Worm (Caenorhabditis elegans) whole organism, L2 larva: Measurements from ENCODE around the gene gst-15.

Experiments used
- C34F6.9 ChIP-seq: fragments of 150-350 bp; optimal IDR thresholded peaks from 2 replicates; lab custom pipeline; 2014; ENCODE audit warnings: missing biosample characterization, missing genetic modification characterization
- F13H6.1 ChIP-seq: sonication (generic microtip); optimal IDR thresholded peaks from 2 replicates; lab custom pipeline; 2016; ENCODE audit warnings: missing genetic modification characterization, missing compliant biosample characterization
- R02D3.7 ChIP-seq: fragments of 150-350 bp; optimal IDR thresholded peaks from 2 replicates; lab custom pipeline; 2014; ENCODE audit warnings: missing biosample characterization, missing genetic modification characterization
- ZK546.5 ChIP-seq: sonication (generic microtip); optimal IDR thresholded peaks from 2 replicates; lab custom pipeline; 2017; ENCODE audit warnings: missing biosample characterization, missing genetic modification characterization
- ama-1 ChIP-seq: fragments of 150-350 bp; optimal IDR thresholded peaks from 2 replicates; lab custom pipeline; 2018; ENCODE audit warnings: inconsistent platforms
- blmp-1 ChIP-seq: sonication (generic microtip); optimal IDR thresholded peaks from 2 replicates; lab custom pipeline; 2017; ENCODE audit warnings: missing genetic modification characterization, mild to moderate bottlenecking, missing compliant biosample characterization, antibody characterized with exemption, moderate library complexity; ENCODE audit not compliant: insufficient read depth
- ceh-16 ChIP-seq: fragments of 150-350 bp; optimal IDR thresholded peaks from 2 replicates; lab custom pipeline; 2014; ENCODE audit warnings: missing biosample characterization, missing genetic modification characterization
- ceh-82 ChIP-seq: fragments of 150-350 bp; optimal IDR thresholded peaks from 2 replicates; lab custom pipeline; 2014; ENCODE audit warnings: missing biosample characterization, missing genetic modification characterization
- crh-2 ChIP-seq: sonication (generic microtip); optimal IDR thresholded peaks from 2 replicates; lab custom pipeline; 2017; ENCODE audit warnings: missing biosample characterization, missing genetic modification characterization
- dmd-4 ChIP-seq: sonication (generic microtip); optimal IDR thresholded peaks from 2 replicates; lab custom pipeline; 2017; ENCODE audit warnings: missing biosample characterization, missing genetic modification characterization
- elt-1 ChIP-seq: fragments of 150-350 bp; optimal IDR thresholded peaks from 2 replicates; lab custom pipeline; 2014; ENCODE audit warnings: missing biosample characterization, missing genetic modification characterization
- elt-3 ChIP-seq: sonication (generic microtip); optimal IDR thresholded peaks from 2 replicates; lab custom pipeline; 2017; ENCODE audit warnings: missing biosample characterization, missing genetic modification characterization
- fos-1 ChIP-seq: fragments of 150-350 bp; optimal IDR thresholded peaks from 2 replicates; lab custom pipeline; 2014; ENCODE audit warnings: missing biosample characterization, missing genetic modification characterization
- gmeb-1 ChIP-seq: fragments of 150-350 bp; optimal IDR thresholded peaks from 2 replicates; lab custom pipeline; 2014; ENCODE audit warnings: missing biosample characterization, missing genetic modification characterization
- lin-13 ChIP-seq: fragments of 150-350 bp; optimal IDR thresholded peaks from 2 replicates; lab custom pipeline; 2014; ENCODE audit warnings: missing biosample characterization, missing genetic modification reagents, missing genetic modification characterization
- lsy-2 ChIP-seq, 2 experiments: fragments of 150-350 bp in 1 of 2; sonication (generic microtip) in 1 of 2; optimal IDR thresholded peaks; 2 replicates each; lab custom pipeline; 2014 to 2017; ENCODE audit warnings: missing biosample characterization in 2 of 2, missing genetic modification characterization in 2 of 2
- mbf-1 ChIP-seq: sonication (generic microtip); optimal IDR thresholded peaks from 2 replicates; lab custom pipeline; 2017; ENCODE audit warnings: missing biosample characterization, missing genetic modification characterization
- mdl-1 ChIP-seq, 2 experiments: fragments of 150-350 bp in 1 of 2; sonication (generic microtip) in 1 of 2; optimal IDR thresholded peaks; 2 replicates each; lab custom pipeline; 2017; ENCODE audit warnings: missing biosample characterization in 2 of 2, missing genetic modification characterization in 2 of 2
- nhr-10 ChIP-seq: sonication (generic microtip); optimal IDR thresholded peaks from 2 replicates; lab custom pipeline; 2017; ENCODE audit warnings: missing biosample characterization, missing genetic modification characterization
- nhr-12 ChIP-seq: fragments of 150-350 bp; optimal IDR thresholded peaks from 2 replicates; lab custom pipeline; 2014; ENCODE audit warnings: missing biosample characterization, missing genetic modification characterization
- nhr-129 ChIP-seq: fragments of 150-350 bp; optimal IDR thresholded peaks from 2 replicates; lab custom pipeline; 2014; ENCODE audit warnings: missing biosample characterization, missing genetic modification characterization
- nhr-21 ChIP-seq: fragments of 150-350 bp; optimal IDR thresholded peaks from 2 replicates; lab custom pipeline; 2014; ENCODE audit warnings: missing biosample characterization, missing genetic modification characterization
- nhr-237 ChIP-seq: fragments of 150-350 bp; optimal IDR thresholded peaks from 2 replicates; lab custom pipeline; 2014; ENCODE audit warnings: missing biosample characterization, missing genetic modification characterization
- nhr-25 ChIP-seq: fragments of 150-350 bp; sonication (generic microtip); optimal IDR thresholded peaks from 3 replicates; lab custom pipeline; 2014; ENCODE audit warnings: missing biosample characterization, missing genetic modification characterization
- peb-1 ChIP-seq: fragments of 150-350 bp; optimal IDR thresholded peaks from 2 replicates; lab custom pipeline; 2014; ENCODE audit warnings: missing biosample characterization, missing genetic modification characterization
- sem-4 ChIP-seq: fragments of 150-350 bp; optimal IDR thresholded peaks from 2 replicates; lab custom pipeline; 2014; ENCODE audit warnings: missing biosample characterization, missing genetic modification reagents, missing genetic modification characterization
- sma-3 ChIP-seq: sonication (generic microtip); optimal IDR thresholded peaks from 2 replicates; lab custom pipeline; 2016; ENCODE audit warnings: missing genetic modification reagents, missing genetic modification characterization, missing compliant biosample characterization
- sma-9 ChIP-seq, 2 experiments: fragments of 150-350 bp in 1 of 2; sonication (generic microtip) in 1 of 2; optimal IDR thresholded peaks; 2 replicates each; lab custom pipeline; 2014 to 2016; ENCODE audit warnings: missing genetic modification characterization in 2 of 2, mild to moderate bottlenecking in 1 of 2, missing biosample characterization in 1 of 2, missing compliant biosample characterization in 1 of 2, missing genetic modification reagents in 1 of 2, moderate library complexity in 1 of 2
- unc-55 ChIP-seq: fragments of 150-350 bp; sonication (generic microtip); optimal IDR thresholded peaks from 3 replicates; lab custom pipeline; 2014; ENCODE audit warnings: missing biosample characterization, missing genetic modification reagents, missing genetic modification characterization
- zag-1 ChIP-seq: fragments of 150-350 bp; optimal IDR thresholded peaks from 2 replicates; lab custom pipeline; 2014; ENCODE audit warnings: missing biosample characterization, missing genetic modification characterization
- ztf-11 ChIP-seq: sonication (generic microtip); optimal IDR thresholded peaks from 2 replicates; lab custom pipeline; 2017; ENCODE audit warnings: missing biosample characterization, missing genetic modification characterization
- ztf-4 ChIP-seq: fragments of 150-350 bp; optimal IDR thresholded peaks from 2 replicates; lab custom pipeline; 2014; ENCODE audit warnings: missing biosample characterization, missing genetic modification characterization

Gene gst-15

ce11 chrII:13640210-13640609 is 27.2 kb upstream of the gst-15 start:
- peak; percentile 85 for TF ChIP-seq sma-9 (GFP tag; optimal IDR thresholded peaks at IDR 0.05; lab: Kevin White, UChicago)
- no peak for TF ChIP-seq sma-9 (tag; optimal IDR thresholded peaks at IDR 0.05; lab: Kevin White, UChicago)
- peak; percentile 49 for TF ChIP-seq nhr-25 (tag; lab: Kevin White, UChicago)
- peak; percentile 50 for TF ChIP-seq unc-55 (GFP tag; lab: Kevin White, UChicago)
- TF ChIP-seq fos-1 (tag; lab: Kevin White, UChicago) = peak; percentile 45
- no peak for TF ChIP-seq ztf-4 (tag; lab: Kevin White, UChicago)
- TF ChIP-seq nhr-21 (tag; lab: Kevin White, UChicago) = peak; percentile 7
- TF ChIP-seq F13H6.1 = peak; percentile 39
- peak; percentile 1 for TF ChIP-seq blmp-1 (tag; lab: Kevin White, UChicago)
- TF ChIP-seq ZK546.5 (tag; lab: Kevin White, UChicago) = no peak
- peak; percentile 39 for TF ChIP-seq C34F6.9 (tag; lab: Kevin White, UChicago)
- TF ChIP-seq lsy-2 (tag; optimal IDR thresholded peaks at IDR 0.05; lab: Kevin White, UChicago) = peak in 1 of 2 experiments; percentile 38
- no peak for TF ChIP-seq R02D3.7 (tag; lab: Kevin White, UChicago)
- no peak for TF ChIP-seq dmd-4 (tag; lab: Kevin White, UChicago)
- TF ChIP-seq crh-2 (tag; lab: Kevin White, UChicago) = peak; percentile 49

- TF ChIP-seq ceh-82 (tag; lab: Kevin White, UChicago) (no peak), peb-1 (tag; lab: Kevin White, UChicago) (no peak), ama-1 (lab: Kevin White, UChicago) (no peak), sem-4 (tag; lab: Kevin White, UChicago) (no peak), nhr-25 (tag; lab: Kevin White, UChicago) (peak; percentile 86), nhr-12 (tag; lab: Kevin White, UChicago) (no peak), elt-3 (no peak), F13H6.1 (peak; percentile 51), R02D3.7 (tag; lab: Kevin White, UChicago) (no peak), ztf-11 (tag; lab: Kevin White, UChicago) (no peak), lsy-2 (tag; optimal IDR thresholded peaks at IDR 0.05; lab: Kevin White, UChicago) (peak in 1 of 2 experiments; percentile 39), nhr-21 (tag; lab: Kevin White, UChicago) (peak; percentile 74), ceh-16 (tag; lab: Kevin White, UChicago) (peak; percentile 71), fos-1 (tag; lab: Kevin White, UChicago) (peak; percentile 67), sma-9 (GFP tag; optimal IDR thresholded peaks at IDR 0.05; lab: Kevin White, UChicago) (peak; percentile 77), sma-9 (tag; optimal IDR thresholded peaks at IDR 0.05; lab: Kevin White, UChicago) (no peak), ZK546.5 (tag; lab: Kevin White, UChicago) (no peak), blmp-1 (tag; lab: Kevin White, UChicago) (peak; percentile 53), crh-2 (tag; lab: Kevin White, UChicago) (peak; percentile 63), nhr-10 (tag; lab: Kevin White, UChicago) (no peak), sma-3 (GFP tag; lab: Kevin White, UChicago) (peak; percentile 45), zag-1 (tag; lab: Kevin White, UChicago) (no peak), gmeb-1 (tag; lab: Kevin White, UChicago) (no peak), ztf-4 (tag; lab: Kevin White, UChicago) (no peak), lin-13 (GFP tag; lab: Kevin White, UChicago) (no peak), nhr-129 (tag; lab: Kevin White, UChicago) (peak; percentile 9), unc-55 (GFP tag; lab: Kevin White, UChicago) (no peak), nhr-237 (tag; lab: Kevin White, UChicago) (no peak), mdl-1 (tag; optimal IDR thresholded peaks at IDR 0.05; lab: Kevin White, UChicago) (no peak), elt-1 (tag; lab: Kevin White, UChicago) (peak; percentile 53)
Observed at ce11 chrII:13638576-13638975, 25.6 kb upstream of the gst-15 start.

ce11 chrII:13637941-13638489 is 25.0 kb upstream of the gst-15 start, which contains the start of gene phdh-1:
Gene phdh-1 (minus strand): TSS chrII:13638480.
- TF ChIP-seq sma-9 (GFP tag; optimal IDR thresholded peaks at IDR 0.05; lab: Kevin White, UChicago) (peak; percentile 51), sma-9 (tag; optimal IDR thresholded peaks at IDR 0.05; lab: Kevin White, UChicago) (no peak), C34F6.9 (tag; lab: Kevin White, UChicago) (no peak), mbf-1 (tag; lab: Kevin White, UChicago) (no peak), ama-1 (lab: Kevin White, UChicago) (no peak)

ce11 chrII:13637464-13637863 is 24.5 kb upstream of the gst-15 start:
- TF ChIP-seq ama-1 (lab: Kevin White, UChicago) = peak; percentile 19
- TF ChIP-seq ceh-16 (tag; lab: Kevin White, UChicago) = no peak
- TF ChIP-seq, all 48 proteins: peak for 1
